Fruit fly (Drosophila melanogaster) whole organism, pupa: Measurements from ENCODE around the gene RpL30.

Experiments used
- CG10348 ChIP-seq: fragments of 200-800 bp; sonication (Bioruptor generic); IDR thresholded peaks from 2 replicates; pipeline ENCODE4 v1.3.6; 2022; ENCODE audit warnings: missing biosample characterization, missing genetic modification characterization
- CG12605 ChIP-seq: fragments of 200-800 bp; sonication (Bioruptor generic); IDR thresholded peaks from 2 replicates; pipeline ENCODE4 v1.3.6; 2022; ENCODE audit warnings: missing biosample characterization, missing genetic modification characterization
- CG14655 ChIP-seq: fragments of 200-800 bp; sonication (Bioruptor generic); optimal IDR thresholded peaks from 3 replicates; lab custom pipeline; 2017; ENCODE audit warnings: mild to moderate bottlenecking, missing biosample characterization, missing genetic modification reagents, missing genetic modification characterization
- CG15710 ChIP-seq: fragments of 200-800 bp; sonication (Bioruptor generic); optimal IDR thresholded peaks from 2 replicates; lab custom pipeline; 2018; ENCODE audit warnings: missing biosample characterization, mild to moderate bottlenecking, missing genetic modification characterization, moderate library complexity
- CG32121 ChIP-seq: fragments of 200-800 bp; sonication (Bioruptor generic); IDR thresholded peaks from 2 replicates; pipeline ENCODE4 v1.3.6; 2022; ENCODE audit warnings: missing biosample characterization, missing genetic modification characterization
- CG8159 ChIP-seq: fragments of 200-800 bp; sonication (Bioruptor generic); optimal IDR thresholded peaks from 3 replicates; lab custom pipeline; 2018; ENCODE audit warnings: missing biosample characterization, mild to moderate bottlenecking, missing genetic modification characterization, moderate library complexity
- CG8301 ChIP-seq: fragments of 200-800 bp; sonication (Bioruptor generic); optimal IDR thresholded peaks from 2 replicates; lab custom pipeline; 2018; ENCODE audit warnings: missing biosample characterization, mild to moderate bottlenecking, missing genetic modification characterization
- D1 ChIP-seq: fragments of 200-800 bp; sonication (Bioruptor generic); optimal IDR thresholded peaks from 2 replicates; lab custom pipeline; 2018; ENCODE audit warnings: missing biosample characterization, mild to moderate bottlenecking, missing genetic modification characterization, moderate library complexity
- EcR ChIP-seq: fragments of 200-800 bp; sonication (Bioruptor generic); optimal IDR thresholded peaks from 3 replicates; lab custom pipeline; 2019; ENCODE audit warnings: missing biosample characterization, missing genetic modification characterization, mild to moderate bottlenecking, moderate library complexity, missing genetic modification reagents
- Ets98B ChIP-seq: fragments of 200-800 bp; sonication (Bioruptor generic); IDR thresholded peaks from 2 replicates; pipeline ENCODE4 v1.3.6; 2022; ENCODE audit warnings: missing biosample characterization, missing genetic modification characterization
- Pif1B ChIP-seq: fragments of 200-800 bp; sonication (Bioruptor generic); optimal IDR thresholded peaks from 3 replicates; lab custom pipeline; 2016; ENCODE audit warnings: missing biosample characterization, missing genetic modification characterization
- Snoo ChIP-seq: fragments of 200-800 bp; sonication (Bioruptor generic); optimal IDR thresholded peaks from 3 replicates; lab custom pipeline; 2017; ENCODE audit warnings: missing biosample characterization, mild to moderate bottlenecking, missing genetic modification characterization, inconsistent platforms
- fd96Ca ChIP-seq: fragments of 200-800 bp; sonication (Bioruptor generic); IDR thresholded peaks from 3 replicates; pipeline ENCODE4 v1.3.6; 2022; ENCODE audit warnings: missing biosample characterization, missing genetic modification characterization
- rn ChIP-seq: fragments of 200-800 bp; sonication (Bioruptor generic); IDR thresholded peaks from 2 replicates; pipeline ENCODE4 v1.3.6; 2022; ENCODE audit warnings: missing biosample characterization, missing genetic modification characterization

- TF ChIP-seq CG8301 (tag; lab: Kevin White, UChicago), result no peak
- no peak for TF ChIP-seq CG12605 (GFP tag; lab: Robert Waterston, UW)
- TF ChIP-seq CG32121, result no peak
- TF ChIP-seq Snoo (tag; lab: Kevin White, UChicago), result no peak
- no peak for TF ChIP-seq fd96Ca (GFP tag; lab: Robert Waterston, UW)
- TF ChIP-seq EcR (GFP tag; lab: Kevin White, UChicago), result no peak
- no peak for TF ChIP-seq CG8159 (tag; lab: Kevin White, UChicago)
- no peak for TF ChIP-seq Ets98B (GFP tag; lab: Robert Waterston, UW)
- no peak for TF ChIP-seq CG15710 (tag; lab: Kevin White, UChicago)
- TF ChIP-seq rn (GFP tag; lab: Robert Waterston, UW), result no peak
- TF ChIP-seq CG10348 (GFP tag; lab: Robert Waterston, UW), result no peak
- no peak for TF ChIP-seq D1
- no peak for TF ChIP-seq Pif1B (GFP tag; lab: Kevin White, UChicago)
- no peak for TF ChIP-seq CG14655
Measured at dm6 chr2L:19018266-19018665, 9.2 kb upstream of the RpL30 start.
